Worm (Caenorhabditis elegans): ENCODE data around the gene aagr-3.

The aagr-3 gene

DNA sequence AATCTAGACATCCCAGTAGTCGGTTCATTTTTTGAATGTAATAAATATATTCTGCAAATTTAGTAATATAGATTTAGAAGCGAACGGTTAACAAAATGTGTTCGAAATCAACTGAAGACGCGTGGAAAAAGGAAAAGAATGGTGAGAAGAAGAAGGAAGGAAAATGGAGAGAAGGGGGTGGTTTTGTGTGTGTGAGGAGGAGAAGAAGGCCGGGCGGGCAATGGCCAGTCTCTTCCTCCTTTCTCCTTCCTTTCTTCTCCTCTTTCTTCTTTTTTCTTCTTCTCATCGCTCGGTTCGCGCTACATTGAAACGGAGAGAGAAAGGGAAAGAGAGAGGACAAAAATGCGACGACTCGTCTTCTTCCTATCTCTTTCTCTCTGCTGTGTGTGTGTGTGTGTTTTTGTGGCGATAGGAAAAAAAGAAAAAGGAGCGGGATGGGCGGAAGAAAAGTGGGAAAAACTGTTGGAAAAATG lies 37.2 kb downstream of the aagr-3 start, which contains the start of gene ztf-9:
ztf-9 (minus strand) TSS at position 51 of the 473 bp plus-strand sequence.
- TF ChIP-seq dmd-6 (GFP tag; IDR thresholded peaks at IDR 0.05), result peak; percentile 46; the same call in 1 of the 2 replicates
- TF ChIP-seq pha-4 (GFP tag; IDR thresholded peaks at IDR 0.05), result peak; percentile 66; the same call in 1 of the 2 replicates
- no peak for TF ChIP-seq pha-4 (tag; optimal IDR thresholded peaks at IDR 0.05)
- peak; percentile 79 for TF ChIP-seq nhr-28 (tag; optimal IDR thresholded peaks at IDR 0.05)
- TF ChIP-seq lin-13 (GFP tag; optimal IDR thresholded peaks at IDR 0.05), result peak; percentile 44
- peak; percentile 58; the same call in 1 of the 2 replicates for TF ChIP-seq ctbp-1 (GFP tag; IDR thresholded peaks at IDR 0.05)
- TF ChIP-seq Y75B8A.6 (GFP tag; IDR thresholded peaks at IDR 0.05), result no peak
- no peak for TF ChIP-seq Y105C5A.15 (GFP tag; IDR thresholded peaks at IDR 0.05)
- TF ChIP-seq pqm-1 (tag; optimal IDR thresholded peaks at IDR 0.05), result peak; percentile 11
- TF ChIP-seq nhr-77 (tag; optimal IDR thresholded peaks at IDR 0.05), result peak; percentile 64
- TF ChIP-seq mdl-1 (tag; optimal IDR thresholded peaks at IDR 0.05), result peak in 1 of 2 experiments; percentile 34
- TF ChIP-seq F37D6.2 (tag; optimal IDR thresholded peaks at IDR 0.05), result no peak
- TF ChIP-seq hmg-1.1 (GFP tag; IDR thresholded peaks at IDR 0.05), result peak; percentile 83
- no peak for TF ChIP-seq php-3 (GFP tag; IDR thresholded peaks at IDR 0.05)
- TF ChIP-seq set-16 (GFP tag; IDR thresholded peaks at IDR 0.05), result peak; percentile 81; the same call in 1 of the 2 replicates
- no peak for TF ChIP-seq nhr-42 (GFP tag; IDR thresholded peaks at IDR 0.05)
- TF ChIP-seq unc-62 (GFP tag; optimal IDR thresholded peaks at IDR 0.05 in 1 of 2), result peak in 1 of 2 experiments; percentile 92
- TF ChIP-seq unc-62 (tag; optimal IDR thresholded peaks at IDR 0.05), result no peak
- peak; percentile 48 for TF ChIP-seq rbr-2 (tag; optimal IDR thresholded peaks at IDR 0.05)
- peak; percentile 77 for TF ChIP-seq hlh-11 (tag; optimal IDR thresholded peaks at IDR 0.05)
- peak; percentile 8 for TF ChIP-seq nhr-25 (tag; optimal IDR thresholded peaks at IDR 0.05; ENCODE audit: borderline replicate concordance, insufficient read depth)
- peak in 1 of 2 experiments; percentile 8 for TF ChIP-seq daf-16 (GFP tag; optimal IDR thresholded peaks at IDR 0.05)
- TF ChIP-seq daf-16 (tag; optimal IDR thresholded peaks at IDR 0.05), result peak; percentile 10
- TF ChIP-seq fkh-10 (GFP tag; optimal IDR thresholded peaks at IDR 0.05), result peak; percentile 13
- TF ChIP-seq daf-12 (tag; optimal IDR thresholded peaks at IDR 0.05), result no peak
- peak; percentile 50 for TF ChIP-seq dve-1 (tag; optimal IDR thresholded peaks at IDR 0.05; ENCODE audit: insufficient read depth)
- TF ChIP-seq ceh-44 (GFP tag; IDR thresholded peaks at IDR 0.05), result no peak
- TF ChIP-seq mep-1 (tag; optimal IDR thresholded peaks at IDR 0.05), result peak; percentile 71

DNA sequence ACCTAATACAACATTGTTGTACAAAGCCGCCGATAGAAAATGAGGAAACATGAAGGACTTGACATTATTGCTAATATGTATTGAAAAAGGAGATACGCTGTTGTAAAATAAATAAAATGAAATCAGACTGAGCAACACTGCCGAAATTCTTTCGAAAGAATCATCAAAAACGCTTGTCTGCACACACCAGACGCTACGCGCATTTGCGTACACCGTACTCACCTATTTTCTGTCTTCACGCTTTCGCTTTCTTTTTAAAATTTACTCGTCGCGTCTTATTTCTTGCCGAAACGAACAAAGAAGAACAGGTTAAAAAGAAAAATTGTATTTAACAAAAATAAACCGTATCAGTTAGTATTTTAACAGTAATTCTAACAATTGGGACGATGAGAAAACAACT lies 38.6 kb downstream of the aagr-3 start:
- no peak for TF ChIP-seq spr-1 (tag; optimal IDR thresholded peaks at IDR 0.05)
- no peak for TF ChIP-seq T26A8.4 (GFP tag; IDR thresholded peaks at IDR 0.05)
- no peak for TF ChIP-seq daf-8 (GFP tag; IDR thresholded peaks at IDR 0.05)
- no peak for TF ChIP-seq ctbp-1 (GFP tag; IDR thresholded peaks at IDR 0.05)
- peak; percentile 6 for TF ChIP-seq T20F7.1 (GFP tag; optimal IDR thresholded peaks at IDR 0.05)
- no peak for TF ChIP-seq nhr-111 (GFP tag; optimal IDR thresholded peaks at IDR 0.05)
- peak; percentile 51; the same call in 1 of the 2 replicates for TF ChIP-seq arid-1 (GFP tag; conservative IDR thresholded peaks at IDR 0.05)
- TF ChIP-seq F37D6.2 (tag; optimal IDR thresholded peaks at IDR 0.05), result no peak
- no peak for TF ChIP-seq hif-1 (tag; optimal IDR thresholded peaks at IDR 0.05)
- TF ChIP-seq ZK337.2 (GFP tag; IDR thresholded peaks at IDR 0.05), result no peak
- TF ChIP-seq fkh-10 (GFP tag; optimal IDR thresholded peaks at IDR 0.05), result no peak
- no peak for TF ChIP-seq Y75B8A.6 (GFP tag; IDR thresholded peaks at IDR 0.05)
- no peak for TF ChIP-seq nhr-25 (tag; optimal IDR thresholded peaks at IDR 0.05; ENCODE audit: borderline replicate concordance, insufficient read depth)
- TF ChIP-seq R02D3.7 (tag; optimal IDR thresholded peaks at IDR 0.05), result no peak
- no peak for TF ChIP-seq F10B5.3 (tag; optimal IDR thresholded peaks at IDR 0.05)
- TF ChIP-seq lin-38 (GFP tag; IDR thresholded peaks at IDR 0.05), result no peak; the same call in 1 of the 2 replicates
- peak; percentile 71 for TF ChIP-seq mes-2 (tag; optimal IDR thresholded peaks at IDR 0.05; ENCODE audit: poor library complexity, severe bottlenecking)
- no peak for TF ChIP-seq lir-3 (tag; optimal IDR thresholded peaks at IDR 0.05)
- no peak for TF ChIP-seq lin-15B (tag; optimal IDR thresholded peaks at IDR 0.05)
- no peak for TF ChIP-seq nhr-48 (tag; optimal IDR thresholded peaks at IDR 0.05)
- no peak for TF ChIP-seq zip-11 (GFP tag; IDR thresholded peaks at IDR 0.05)
- TF ChIP-seq lsy-2 (tag; optimal IDR thresholded peaks at IDR 0.05), result peak in 1 of 2 experiments; percentile 93
- no peak for TF ChIP-seq Y5F2A.4 (GFP tag; optimal IDR thresholded peaks at IDR 0.05)
- TF ChIP-seq dve-1 (tag; optimal IDR thresholded peaks at IDR 0.05; ENCODE audit: insufficient read depth), result no peak
- peak; percentile 56 for TF ChIP-seq nhr-6 (tag; optimal IDR thresholded peaks at IDR 0.05)
- TF ChIP-seq ama-1 (optimal IDR thresholded peaks at IDR 0.05), result peak; percentile 39
- TF ChIP-seq spr-3 (GFP tag; optimal IDR thresholded peaks at IDR 0.05), result no peak
- no peak for TF ChIP-seq fos-1 (tag; optimal IDR thresholded peaks at IDR 0.05)
